Worm (Caenorhabditis elegans) whole organism, young adult: ENCODE data around the gene tag-124.

Experiments used
- F22D6.2 ChIP-seq: sonication (generic microtip); optimal IDR thresholded peaks from 2 replicates; lab custom pipeline; 2016; ENCODE audit warnings: mild to moderate bottlenecking, missing genetic modification characterization, missing compliant biosample characterization
- K12H6.12 ChIP-seq: fragments of 200-800 bp; sonication (Bioruptor generic); optimal IDR thresholded peaks from 2 replicates; lab custom pipeline; 2018; ENCODE audit warnings: mild to moderate bottlenecking, missing genetic modification characterization, missing compliant biosample characterization
- Y53G8AR.9 ChIP-seq: fragments of 200-800 bp; sonication (Bioruptor generic); conservative IDR thresholded peaks from 2 replicates; pipeline ENCODE4 v1.3.6; 2022; ENCODE audit warnings: missing genetic modification reagents, missing genetic modification characterization, missing compliant biosample characterization
- ZK185.1 ChIP-seq: sonication (generic microtip); optimal IDR thresholded peaks from 2 replicates; lab custom pipeline; 2016; ENCODE audit warnings: mild to moderate bottlenecking, missing genetic modification characterization, missing compliant biosample characterization; ENCODE audit not compliant: poor library complexity, severe bottlenecking
- ama-1 ChIP-seq, 3 experiments: fragments of 150-350 bp in 1 of 3; sonication (generic microtip) in 2 of 3; optimal IDR thresholded peaks; 2 replicates each; lab custom pipeline; 2014 to 2018; ENCODE audit warnings: missing biosample characterization in 2 of 3, missing genetic modification characterization in 2 of 3, missing genetic modification reagents in 2 of 3
- atf-7 ChIP-seq: sonication (generic microtip); optimal IDR thresholded peaks from 2 replicates; lab custom pipeline; 2017; ENCODE audit warnings: mild to moderate bottlenecking, missing genetic modification characterization, missing compliant biosample characterization
- bed-2 ChIP-seq: fragments of 200-800 bp; sonication (Bioruptor generic); IDR thresholded peaks from 2 replicates; pipeline ENCODE4 v1.3.6; 2022; ENCODE audit warnings: missing genetic modification reagents, missing genetic modification characterization, missing compliant biosample characterization
- cebp-1 ChIP-seq, 2 experiments: fragments of 200-800 bp in 1 of 2; sonication (Bioruptor generic) in 1 of 2; sonication (generic microtip) in 1 of 2; IDR thresholded peaks in 1 of 2; optimal IDR thresholded peaks in 1 of 2; 2 replicates each; pipeline versions ENCODE4 v1.3.6 to Lab custom; 2017 to 2022; ENCODE audit warnings: missing compliant biosample characterization in 2 of 2, missing genetic modification characterization in 2 of 2, mild to moderate bottlenecking in 1 of 2, missing genetic modification reagents in 1 of 2, moderate library complexity in 1 of 2
- chd-7 ChIP-seq: sonication (generic microtip); optimal IDR thresholded peaks from 2 replicates; lab custom pipeline; 2016; ENCODE audit warnings: mild to moderate bottlenecking, missing genetic modification characterization, moderate library complexity, missing compliant biosample characterization
- dox-1 ChIP-seq: fragments of 200-800 bp; sonication (Bioruptor generic); IDR thresholded peaks from 2 replicates; pipeline ENCODE4 v1.3.6; 2022; ENCODE audit warnings: missing genetic modification reagents, missing genetic modification characterization, missing compliant biosample characterization
- egl-44 ChIP-seq: fragments of 200-800 bp; sonication (Bioruptor generic); IDR thresholded peaks from 2 replicates; pipeline ENCODE4 v1.3.6; 2022; ENCODE audit warnings: missing genetic modification reagents, missing genetic modification characterization, missing compliant biosample characterization
- ets-4 ChIP-seq: fragments of 200-800 bp; sonication (Bioruptor generic); optimal IDR thresholded peaks from 2 replicates; lab custom pipeline; 2018; ENCODE audit warnings: mild to moderate bottlenecking, missing genetic modification characterization, missing compliant biosample characterization
- gei-17 ChIP-seq: fragments of 200-800 bp; sonication (Bioruptor generic); optimal IDR thresholded peaks from 2 replicates; lab custom pipeline; 2018; ENCODE audit warnings: mild to moderate bottlenecking, missing genetic modification characterization, missing compliant biosample characterization
- hmg-1.2 ChIP-seq: fragments of 200-800 bp; sonication (Bioruptor generic); IDR thresholded peaks from 2 replicates; pipeline ENCODE4 v1.3.6; 2022; ENCODE audit warnings: missing genetic modification reagents, missing genetic modification characterization, missing compliant biosample characterization
- let-607 ChIP-seq, 2 experiments: fragments of 200-800 bp in 1 of 2; sonication (Bioruptor generic) in 1 of 2; sonication (generic microtip) in 1 of 2; optimal IDR thresholded peaks; 2 replicates each; lab custom pipeline; 2016 to 2018; ENCODE audit warnings: mild to moderate bottlenecking in 2 of 2, missing compliant biosample characterization in 2 of 2, missing genetic modification characterization in 2 of 2, moderate library complexity in 2 of 2, missing genotype in 1 of 2
- lin-26 ChIP-seq: fragments of 200-800 bp; sonication (Bioruptor generic); IDR thresholded peaks from 2 replicates; pipeline ENCODE4 v1.3.6; 2022; ENCODE audit warnings: missing genetic modification reagents, missing genetic modification characterization, missing compliant biosample characterization
- lin-35 ChIP-seq, 3 experiments: fragments of 150-350 bp in 2 of 3; sonication (generic microtip) in 1 of 3; optimal IDR thresholded peaks; 2 replicates each; lab custom pipeline; 2014 to 2018; ENCODE audit warnings: missing biosample characterization in 3 of 3, missing genetic modification characterization in 3 of 3, missing genetic modification reagents in 3 of 3
- lin-40 ChIP-seq: sonication (generic microtip); optimal IDR thresholded peaks from 2 replicates; lab custom pipeline; 2016; ENCODE audit warnings: missing genetic modification characterization, mild to moderate bottlenecking, missing compliant biosample characterization, missing genotype, missing genetic modification reagents
- lin-54 ChIP-seq: fragments of 200-800 bp; sonication (Bioruptor generic); optimal IDR thresholded peaks from 2 replicates; lab custom pipeline; 2018; ENCODE audit warnings: mild to moderate bottlenecking, missing genetic modification characterization, missing compliant biosample characterization
- madf-8 ChIP-seq: fragments of 200-800 bp; sonication (Bioruptor generic); conservative IDR thresholded peaks from 2 replicates; pipeline ENCODE4 v1.3.6; 2022; ENCODE audit warnings: missing genetic modification reagents, missing genetic modification characterization, missing compliant biosample characterization
- mes-4 ChIP-seq: sonication (generic microtip); optimal IDR thresholded peaks from 2 replicates; lab custom pipeline; 2016; ENCODE audit warnings: missing genotype, missing genetic modification characterization, missing compliant biosample characterization
- nhr-80 ChIP-seq: sonication (generic microtip); optimal IDR thresholded peaks from 2 replicates; lab custom pipeline; 2016; ENCODE audit warnings: missing genetic modification characterization, missing compliant biosample characterization
- rcor-1 ChIP-seq: fragments of 200-800 bp; sonication (Bioruptor generic); IDR thresholded peaks from 2 replicates; pipeline ENCODE4 v1.3.6; 2022; ENCODE audit warnings: missing genetic modification reagents, missing genetic modification characterization, missing compliant biosample characterization
- repo-1 ChIP-seq: sonication (generic microtip); optimal IDR thresholded peaks from 2 replicates; lab custom pipeline; 2017; ENCODE audit warnings: mild to moderate bottlenecking, missing genetic modification characterization, missing compliant biosample characterization
- sea-2 ChIP-seq: fragments of 200-800 bp; sonication (Bioruptor generic); IDR thresholded peaks from 2 replicates; pipeline ENCODE4 v1.3.6; 2022; ENCODE audit warnings: missing genetic modification characterization, missing compliant biosample characterization
- snpc-1.3 ChIP-seq: sonication (generic microtip); optimal IDR thresholded peaks from 2 replicates; lab custom pipeline; 2017; ENCODE audit warnings: missing genetic modification characterization, mild to moderate bottlenecking, missing compliant biosample characterization, antibody characterized with exemption, moderate library complexity, missing genotype, missing genetic modification reagents; ENCODE audit not compliant: insufficient read depth
- somi-1 ChIP-seq: fragments of 200-800 bp; sonication (Bioruptor generic); optimal IDR thresholded peaks from 2 replicates; lab custom pipeline; 2018; ENCODE audit warnings: mild to moderate bottlenecking, missing genetic modification characterization, missing compliant biosample characterization
- tbp1 ChIP-seq: fragments of 200-800 bp; sonication (Bioruptor generic); optimal IDR thresholded peaks from 2 replicates; lab custom pipeline; 2018; ENCODE audit warnings: mild to moderate bottlenecking, missing genetic modification characterization, missing compliant biosample characterization
- xnd-1 ChIP-seq: sonication (generic microtip); optimal IDR thresholded peaks from 2 replicates; lab custom pipeline; 2016; ENCODE audit warnings: missing genotype, missing genetic modification reagents, missing genetic modification characterization, missing compliant biosample characterization
- zim-3 ChIP-seq: sonication (generic microtip); optimal IDR thresholded peaks from 2 replicates; lab custom pipeline; 2017; ENCODE audit warnings: mild to moderate bottlenecking, missing genetic modification characterization, moderate library complexity, missing compliant biosample characterization
- ztf-22 ChIP-seq: fragments of 200-800 bp; sonication (Bioruptor generic); optimal IDR thresholded peaks from 2 replicates; lab custom pipeline; 2018; ENCODE audit warnings: mild to moderate bottlenecking, missing genetic modification characterization, moderate library complexity, missing compliant biosample characterization
- ztf-26 ChIP-seq: sonication (generic microtip); optimal IDR thresholded peaks from 2 replicates; lab custom pipeline; 2017; ENCODE audit warnings: missing genetic modification characterization, missing compliant biosample characterization

Gene tag-124

DNA sequence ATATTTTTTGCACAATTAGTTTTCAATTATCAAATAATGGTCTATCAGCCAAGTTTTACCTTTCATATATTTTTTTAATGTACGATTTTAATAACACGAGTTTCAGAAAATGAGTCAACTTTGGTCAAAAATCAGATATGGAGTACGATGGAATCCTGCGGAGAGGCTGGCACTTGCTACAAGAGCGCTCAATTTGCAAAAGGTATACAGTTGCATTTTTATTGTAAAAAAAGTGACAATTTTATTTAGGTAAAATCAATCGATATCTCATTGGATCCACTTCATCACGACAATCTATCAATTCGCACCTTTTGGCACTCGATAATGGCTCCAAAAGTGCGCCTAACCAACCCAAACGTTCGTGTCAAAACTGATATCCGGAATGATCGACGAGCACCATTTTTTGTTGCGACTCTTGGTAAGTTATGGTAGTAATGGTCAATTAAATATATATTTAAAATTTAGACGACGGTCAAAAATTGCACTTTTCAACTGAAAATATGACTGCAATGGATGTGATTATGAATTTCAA, 6.5 kb downstream of the tag-124 start, which contains the start of gene mrpl-53 (continued):
- TF ChIP-seq ZK185.1 (tag; lab: Kevin White, UChicago) (peak; percentile 15), K12H6.12 (no peak), zim-3 (tag; lab: Kevin White, UChicago) (no peak), sea-2 (GFP tag; lab: Robert Waterston, UW) (no peak), mes-4 (tag; lab: Kevin White, UChicago) (no peak), repo-1 (tag; lab: Kevin White, UChicago) (peak; percentile 55)
- TF ChIP-seq, all 124 proteins: peak for 10

DNA sequence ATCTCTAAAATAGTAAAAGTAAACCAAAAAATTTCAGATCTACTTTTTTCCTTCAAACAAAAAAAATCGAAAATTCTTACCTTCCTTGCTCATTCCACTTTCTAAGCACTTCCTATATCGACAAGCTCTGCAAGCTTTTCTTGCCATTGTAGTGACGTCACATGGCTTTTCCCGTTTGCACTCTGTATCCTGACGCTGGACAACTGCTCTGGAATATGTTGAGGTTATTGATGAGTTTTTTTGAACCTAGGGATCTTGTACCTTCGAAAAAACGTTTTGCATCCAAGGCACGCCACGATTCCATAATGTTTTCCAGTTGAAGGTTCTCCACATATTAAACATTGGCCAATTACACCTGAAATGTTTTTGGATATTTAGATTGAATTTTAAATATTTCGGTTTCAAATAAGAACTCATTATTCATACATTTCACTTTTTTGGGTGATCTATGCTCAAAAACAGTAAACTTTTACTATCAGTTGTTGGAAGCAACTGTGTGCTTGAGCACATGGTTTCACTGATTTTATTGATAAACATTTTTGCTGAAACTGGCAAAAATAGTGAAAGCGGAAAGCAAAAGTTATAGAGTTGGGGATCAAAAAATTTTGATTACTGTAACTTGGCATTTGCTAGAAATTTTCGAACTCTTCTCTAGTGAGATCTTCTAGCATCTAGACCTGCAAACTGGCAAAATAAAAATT, 9.1 kb downstream of the tag-124 start:
- TF ChIP-seq nhr-80 (tag; lab: Kevin White, UChicago) (peak; percentile 34), repo-1 (tag; lab: Kevin White, UChicago) (no peak)

DNA sequence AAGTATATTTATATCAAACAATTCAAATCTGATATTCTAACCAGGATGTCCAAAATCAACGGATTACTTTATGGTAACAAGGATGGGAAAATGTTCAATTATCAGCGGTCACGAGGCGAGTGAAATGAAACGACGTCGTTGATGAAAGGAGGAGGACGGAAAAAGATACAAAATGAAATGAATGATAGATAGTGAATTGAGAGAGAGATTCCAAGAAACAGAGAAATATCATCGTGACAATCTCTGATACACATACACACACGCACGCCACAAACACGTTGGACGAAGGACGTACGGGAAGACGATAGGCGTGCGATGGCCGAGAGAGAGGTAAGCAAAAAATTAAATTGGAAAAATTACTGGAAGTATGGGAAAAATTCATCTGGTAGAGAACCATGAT, 10.0 kb downstream of the tag-124 start:
- TF ChIP-seq bed-2 (GFP tag; lab: Robert Waterston, UW) (no peak), ztf-26 (peak; percentile 50), atf-7 (tag; lab: Kevin White, UChicago) (peak; percentile 43), cebp-1 (GFP tag; IDR thresholded peaks at IDR 0.05; lab: Robert Waterston, UW) (no peak), cebp-1 (tag; optimal IDR thresholded peaks at IDR 0.05; lab: Kevin White, UChicago) (peak; percentile 33), ets-4 (peak; percentile 17), ama-1 (optimal IDR thresholded peaks at IDR 0.05; lab: Kevin White, UChicago) (peak; percentile 84), ama-1 (GFP tag; optimal IDR thresholded peaks at IDR 0.05; lab: Kevin White, UChicago) (no peak), F22D6.2 (tag; lab: Kevin White, UChicago) (peak; percentile 59), tbp1 (GFP tag; lab: Kevin White, UChicago) (peak; percentile 29), gei-17 (GFP tag; lab: Kevin White, UChicago) (no peak), nhr-80 (tag; lab: Kevin White, UChicago) (peak; percentile 83), snpc-1.3 (tag; lab: Kevin White, UChicago) (no peak), lin-26 (GFP tag; lab: Robert Waterston, UW) (no peak), let-607 (tag; optimal IDR thresholded peaks at IDR 0.05; lab: Kevin White, UChicago) (peak; percentile 74 to 83), somi-1 (peak; percentile 64), hmg-1.2 (0 out of 2 replicates have a peak, but pooled peaks have one; percentile 15), xnd-1 (tag; lab: Kevin White, UChicago) (no peak), dox-1 (0 out of 2 replicates have a peak, but pooled peaks have one; percentile 21), lin-40 (peak; percentile 58), chd-7 (tag; lab: Kevin White, UChicago) (peak; percentile 49), egl-44 (GFP tag; lab: Robert Waterston, UW) (0 out of 2 replicates have a peak, but pooled peaks have one; percentile 42), madf-8 (GFP tag; lab: Robert Waterston, UW) (no peak), lin-54 (peak; percentile 9), rcor-1 (GFP tag; lab: Robert Waterston, UW) (no peak), Y53G8AR.9 (GFP tag; lab: Robert Waterston, UW) (0 out of 2 replicates have a peak, but pooled peaks have one; percentile 23), repo-1 (tag; lab: Kevin White, UChicago) (no peak), ztf-22 (peak; percentile 26), lin-35 (GFP tag; optimal IDR thresholded peaks at IDR 0.05; lab: Kevin White, UChicago) (peak in 1 of 3 experiments; percentile 11)
- TF ChIP-seq, all 124 proteins: peak for 19
